Worm (Caenorhabditis elegans) whole organism, L4 larva: ENCODE results near the gene T23B7.3.
A peak's percentile ranks its signal among the peaks of the same experiment; 100 is the strongest.
"Not testable (repeated sequence)": the region's sequence is repeated elsewhere in the genome, so short reads cannot be mapped to it uniquely, and the experiment has no call there.

Experiments used
- F26F4.8 ChIP-seq: fragments of 200-800 bp; sonication (Bioruptor generic); conservative IDR thresholded peaks from 2 replicates; pipeline ENCODE4 v1.3.6; 2022; ENCODE audit warnings: missing genetic modification characterization, missing compliant biosample characterization
- F37D6.2 ChIP-seq: sonication (generic microtip); optimal IDR thresholded peaks from 2 replicates; lab custom pipeline; 2016; ENCODE audit warnings: mild to moderate bottlenecking, missing genetic modification characterization, missing compliant biosample characterization
- R02D3.7 ChIP-seq: fragments of 150-350 bp; sonication (generic microtip); optimal IDR thresholded peaks from 3 replicates; lab custom pipeline; 2014; ENCODE audit warnings: missing biosample characterization, missing genetic modification characterization
- T20F7.1 ChIP-seq: fragments of 200-800 bp; sonication (Bioruptor generic); optimal IDR thresholded peaks from 2 replicates; lab custom pipeline; 2018; ENCODE audit warnings: mild to moderate bottlenecking, missing genetic modification characterization, missing compliant biosample characterization
- Y48G9A.11 ChIP-seq: fragments of 200-800 bp; sonication (Bioruptor generic); IDR thresholded peaks from 2 replicates; pipeline ENCODE4 v1.3.6; 2022; ENCODE audit warnings: missing genetic modification reagents, missing genetic modification characterization, missing compliant biosample characterization
- Y75B8A.6 ChIP-seq: fragments of 200-800 bp; sonication (Bioruptor generic); IDR thresholded peaks from 2 replicates; pipeline ENCODE4 v1.3.6; 2022; ENCODE audit warnings: missing genetic modification reagents, missing genetic modification characterization, missing compliant biosample characterization
- ZK337.2 ChIP-seq: fragments of 200-800 bp; sonication (Bioruptor generic); IDR thresholded peaks from 2 replicates; pipeline ENCODE4 v1.3.6; 2022; ENCODE audit warnings: missing genetic modification reagents, missing genetic modification characterization, missing compliant biosample characterization
- aly-2 ChIP-seq: sonication (generic microtip); optimal IDR thresholded peaks from 2 replicates; lab custom pipeline; 2018; ENCODE audit warnings: missing biosample characterization, missing genetic modification characterization
- ama-1 ChIP-seq: fragments of 150-350 bp; optimal IDR thresholded peaks from 2 replicates; lab custom pipeline; 2014; ENCODE audit warnings: inconsistent platforms, mixed read lengths
- ceh-20 ChIP-seq: fragments of 200-800 bp; sonication (Bioruptor generic); IDR thresholded peaks from 2 replicates; pipeline ENCODE4 v1.3.6; 2022; ENCODE audit warnings: missing genetic modification reagents, missing genetic modification characterization, missing compliant biosample characterization
- ceh-28 ChIP-seq: fragments of 150-350 bp; optimal IDR thresholded peaks from 2 replicates; lab custom pipeline; 2014; ENCODE audit warnings: missing biosample characterization, missing genetic modification reagents, missing genetic modification characterization
- ceh-62 ChIP-seq: sonication (generic microtip); optimal IDR thresholded peaks from 2 replicates; lab custom pipeline; 2017; ENCODE audit warnings: missing biosample characterization, missing genetic modification characterization
- ceh-82 ChIP-seq: sonication (generic microtip); optimal IDR thresholded peaks from 2 replicates; lab custom pipeline; 2017; ENCODE audit warnings: missing biosample characterization, missing genetic modification characterization
- daf-16 ChIP-seq, 3 experiments: sonication (generic microtip); optimal IDR thresholded peaks; 2 replicates each; lab custom pipeline; 2016 to 2017; ENCODE audit warnings: missing genetic modification characterization in 3 of 3, missing genetic modification reagents in 3 of 3, mild to moderate bottlenecking in 2 of 3, missing compliant biosample characterization in 2 of 3, missing biosample characterization in 1 of 3, moderate library complexity in 1 of 3
- dmd-8 ChIP-seq: fragments of 200-800 bp; sonication (Bioruptor generic); IDR thresholded peaks from 2 replicates; pipeline ENCODE4 v1.3.6; 2022; ENCODE audit warnings: missing genetic modification characterization, missing compliant biosample characterization
- dmd-9 ChIP-seq: fragments of 200-800 bp; sonication (Bioruptor generic); IDR thresholded peaks from 2 replicates; pipeline ENCODE4 v1.3.6; 2022; ENCODE audit warnings: missing genetic modification reagents, missing genetic modification characterization, missing compliant biosample characterization
- egl-27 ChIP-seq: sonication (generic microtip); optimal IDR thresholded peaks from 3 replicates; lab custom pipeline; 2017; ENCODE audit warnings: missing biosample characterization, missing genetic modification reagents, missing genetic modification characterization
- gei-8 ChIP-seq: fragments of 200-800 bp; sonication (Bioruptor generic); optimal IDR thresholded peaks from 2 replicates; lab custom pipeline; 2018; ENCODE audit warnings: mild to moderate bottlenecking, missing genetic modification characterization, missing compliant biosample characterization
- hif-1 ChIP-seq, 2 experiments: sonication (generic microtip); optimal IDR thresholded peaks; 2 replicates each; lab custom pipeline; 2016 to 2017; ENCODE audit warnings: missing compliant biosample characterization in 2 of 2, missing genetic modification characterization in 2 of 2, missing genetic modification reagents in 2 of 2, missing genotype in 2 of 2, mild to moderate bottlenecking in 1 of 2
- hlh-30 ChIP-seq: sonication (generic microtip); optimal IDR thresholded peaks from 2 replicates; lab custom pipeline; 2017; ENCODE audit warnings: antibody characterized with exemption, mild to moderate bottlenecking, missing genetic modification characterization, missing compliant biosample characterization; ENCODE audit not compliant: insufficient read depth
- hmg-1.1 ChIP-seq: fragments of 200-800 bp; sonication (Bioruptor generic); IDR thresholded peaks from 2 replicates; pipeline ENCODE4 v1.3.6; 2022; ENCODE audit warnings: missing genetic modification reagents, missing genetic modification characterization, missing compliant biosample characterization
- jun-1 ChIP-seq: fragments of 150-350 bp; optimal IDR thresholded peaks from 2 replicates; lab custom pipeline; 2014; ENCODE audit warnings: missing biosample characterization, missing genetic modification reagents, missing genetic modification characterization
- lin-15B ChIP-seq: fragments of 150-350 bp; sonication (generic microtip); optimal IDR thresholded peaks from 3 replicates; lab custom pipeline; 2014; ENCODE audit warnings: missing biosample characterization, missing genetic modification characterization
- lin-29 ChIP-seq: fragments of 200-800 bp; sonication (Bioruptor generic); IDR thresholded peaks from 2 replicates; pipeline ENCODE4 v1.3.6; 2022; ENCODE audit warnings: missing genetic modification reagents, missing genetic modification characterization, missing compliant biosample characterization
- lsy-2 ChIP-seq, 2 experiments: fragments of 150-350 bp in 1 of 2; sonication (generic microtip) in 1 of 2; optimal IDR thresholded peaks; 2 replicates each; lab custom pipeline; 2014 to 2017; ENCODE audit warnings: missing biosample characterization in 2 of 2, missing genetic modification characterization in 2 of 2
- madf-5 ChIP-seq, 2 experiments: fragments of 200-800 bp; sonication (Bioruptor generic); IDR thresholded peaks; 2 replicates each; pipeline ENCODE4 v1.3.6; 2022; ENCODE audit warnings: missing compliant biosample characterization in 2 of 2, missing genetic modification characterization in 2 of 2
- madf-9 ChIP-seq: fragments of 200-800 bp; sonication (Bioruptor generic); conservative IDR thresholded peaks from 2 replicates; pipeline ENCODE4 v1.3.6; 2022; ENCODE audit warnings: missing genetic modification reagents, missing genetic modification characterization, missing compliant biosample characterization
- mdl-1 ChIP-seq, 2 experiments: fragments of 150-350 bp in 1 of 2; sonication (generic microtip) in 1 of 2; optimal IDR thresholded peaks; 2 replicates each; lab custom pipeline; 2014 to 2017; ENCODE audit warnings: missing biosample characterization in 2 of 2, missing genetic modification characterization in 2 of 2
- mdt-29 ChIP-seq: fragments of 200-800 bp; sonication (Bioruptor generic); IDR thresholded peaks from 2 replicates; pipeline ENCODE4 v1.3.6; 2022; ENCODE audit warnings: missing genetic modification reagents, missing genetic modification characterization, missing compliant biosample characterization
- mep-1 ChIP-seq: fragments of 150-350 bp; sonication (generic microtip); optimal IDR thresholded peaks from 3 replicates; lab custom pipeline; 2014; ENCODE audit warnings: missing biosample characterization, missing genetic modification characterization
- mxl-2 ChIP-seq: fragments of 200-800 bp; sonication (Bioruptor generic); conservative IDR thresholded peaks from 2 replicates; pipeline ENCODE4 v1.3.6; 2022; ENCODE audit warnings: missing genetic modification reagents, missing genetic modification characterization, missing compliant biosample characterization
- nhr-11 ChIP-seq: fragments of 150-350 bp; optimal IDR thresholded peaks from 2 replicates; lab custom pipeline; 2014; ENCODE audit warnings: missing biosample characterization, missing genetic modification characterization
- nhr-111 ChIP-seq: fragments of 200-800 bp; sonication (Bioruptor generic); optimal IDR thresholded peaks from 2 replicates; lab custom pipeline; 2018; ENCODE audit warnings: mild to moderate bottlenecking, missing genetic modification characterization, missing compliant biosample characterization
- nhr-237 ChIP-seq: sonication (generic microtip); optimal IDR thresholded peaks from 2 replicates; lab custom pipeline; 2017; ENCODE audit warnings: missing biosample characterization, missing genetic modification characterization
- nhr-28 ChIP-seq: fragments of 150-350 bp; optimal IDR thresholded peaks from 2 replicates; lab custom pipeline; 2014; ENCODE audit warnings: missing biosample characterization, missing genetic modification characterization
- nhr-48 ChIP-seq: sonication (generic microtip); optimal IDR thresholded peaks from 2 replicates; lab custom pipeline; 2016; ENCODE audit warnings: mild to moderate bottlenecking, missing genetic modification characterization, missing compliant biosample characterization
- pha-4 ChIP-seq, 2 experiments: fragments of 150-350 bp in 1 of 2; fragments of 200-800 bp in 1 of 2; sonication (Bioruptor generic) in 1 of 2; IDR thresholded peaks in 1 of 2; optimal IDR thresholded peaks in 1 of 2; 2 replicates each; pipeline versions ENCODE4 v1.3.6 to Lab custom; 2014 to 2022; ENCODE audit warnings: missing genetic modification characterization in 2 of 2, missing genetic modification reagents in 2 of 2, missing biosample characterization in 1 of 2, missing compliant biosample characterization in 1 of 2
- set-16 ChIP-seq: fragments of 200-800 bp; sonication (Bioruptor generic); IDR thresholded peaks from 2 replicates; pipeline ENCODE4 v1.3.6; 2022; ENCODE audit warnings: missing genetic modification reagents, missing genetic modification characterization, missing compliant biosample characterization
- skn-1 ChIP-seq: fragments of 150-350 bp; optimal IDR thresholded peaks from 2 replicates; lab custom pipeline; 2014; ENCODE audit warnings: missing biosample characterization, missing genetic modification characterization
- snpc-1.2 ChIP-seq: fragments of 200-800 bp; sonication (Bioruptor generic); IDR thresholded peaks from 2 replicates; pipeline ENCODE4 v1.3.6; 2022; ENCODE audit warnings: missing genetic modification reagents, missing genetic modification characterization, missing compliant biosample characterization
- spr-1 ChIP-seq: sonication (generic microtip); optimal IDR thresholded peaks from 2 replicates; lab custom pipeline; 2016; ENCODE audit warnings: mild to moderate bottlenecking, missing genetic modification characterization, missing compliant biosample characterization
- tag-97 ChIP-seq: fragments of 200-800 bp; sonication (Bioruptor generic); IDR thresholded peaks from 2 replicates; pipeline ENCODE4 v1.3.6; 2022; ENCODE audit warnings: missing genetic modification characterization, missing compliant biosample characterization
- zag-1 ChIP-seq: fragments of 150-350 bp; optimal IDR thresholded peaks from 2 replicates; lab custom pipeline; 2014; ENCODE audit warnings: missing biosample characterization, missing genetic modification characterization
- zfp-2 ChIP-seq: sonication (generic microtip); optimal IDR thresholded peaks from 2 replicates; lab custom pipeline; 2016; ENCODE audit warnings: mild to moderate bottlenecking, missing genetic modification characterization, missing compliant biosample characterization
- zfp-3 ChIP-seq: fragments of 200-800 bp; sonication (Bioruptor generic); conservative IDR thresholded peaks from 2 replicates; pipeline ENCODE4 v1.3.6; 2022; ENCODE audit warnings: missing genetic modification reagents, missing genetic modification characterization, missing compliant biosample characterization
- zip-2 ChIP-seq: fragments of 150-350 bp; optimal IDR thresholded peaks from 2 replicates; lab custom pipeline; 2014; ENCODE audit warnings: missing biosample characterization, missing genetic modification characterization
- ztf-11 ChIP-seq: fragments of 150-350 bp; optimal IDR thresholded peaks from 2 replicates; lab custom pipeline; 2014; ENCODE audit warnings: missing biosample characterization, missing genetic modification characterization

T23B7.3 gene

DNA sequence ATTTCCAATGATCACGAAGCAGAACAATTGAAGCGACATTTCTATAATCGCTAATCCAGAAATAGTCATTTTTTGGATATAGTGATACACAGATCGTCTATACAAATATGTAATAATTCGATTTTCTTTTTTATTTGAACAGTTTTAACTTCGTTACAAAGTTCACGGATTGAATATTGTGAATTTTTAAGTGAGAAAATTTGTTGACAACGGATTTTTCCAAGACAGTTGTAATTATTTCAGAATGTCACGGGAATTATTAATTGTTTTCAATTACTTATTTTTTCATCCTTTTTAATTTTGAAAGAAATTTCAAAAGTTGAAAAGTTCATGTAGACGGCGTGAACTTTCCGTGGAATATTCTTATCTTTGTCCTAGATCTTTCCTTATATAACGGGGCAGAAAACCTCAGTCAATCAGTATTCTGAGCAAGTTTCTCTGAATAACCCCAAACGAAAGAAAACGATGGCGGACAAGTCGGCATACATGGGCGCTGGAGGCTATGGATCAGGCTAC, 7.8 kb upstream of the T23B7.3 start, which contains the start of the genes T23B7.2 and nspd-4:
T23B7.2 (minus strand) TSS at position 101 of the 516 bp plus-strand sequence.
nspd-4 (plus strand) TSS at position 466 of the 516 bp plus-strand sequence.
- TF ChIP-seq aly-2 (tag; lab: Kevin White, UChicago); ceh-62 (tag; lab: Kevin White, UChicago); hmg-1.1: not testable (repeated sequence)

DNA sequence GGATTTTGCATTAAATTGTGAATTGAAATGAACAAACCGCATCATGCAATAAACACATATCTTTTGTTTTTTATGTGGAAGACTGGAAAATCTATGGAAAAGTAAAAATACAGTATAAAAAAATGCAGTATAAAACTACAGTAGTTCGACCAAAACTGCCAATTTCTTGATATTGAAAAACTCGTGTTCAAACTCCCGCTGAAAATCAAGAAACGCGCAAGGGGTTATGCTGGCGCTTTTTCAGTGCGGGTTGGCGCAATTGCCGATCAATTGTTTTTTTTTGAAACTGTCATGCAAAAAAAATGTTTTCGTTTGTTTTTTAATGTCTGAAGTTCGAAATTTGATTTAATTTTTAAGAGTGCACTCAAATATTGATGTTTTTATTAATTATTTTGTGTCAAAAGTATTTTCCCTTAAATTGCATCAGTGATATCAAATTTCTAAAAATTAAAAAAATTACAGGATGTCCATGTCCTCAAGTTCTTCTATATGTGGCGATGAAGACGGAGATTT, 1.7 kb downstream of the T23B7.3 start, which contains the start of gene dnj-9:
dnj-9 (plus strand) TSS at position 463 of the 513 bp plus-strand sequence.
- no peak for TF ChIP-seq dmd-8
- peak; percentile 52 to 72 for TF ChIP-seq hif-1 (tag; optimal IDR thresholded peaks at IDR 0.05; lab: Kevin White, UChicago)
- TF ChIP-seq set-16 (GFP tag; lab: Robert Waterston, UW) = no peak
- TF ChIP-seq zfp-2 (tag; lab: Kevin White, UChicago) = peak; percentile 65
- TF ChIP-seq ama-1 (lab: Kevin White, UChicago) = no peak
- peak; percentile 64 for TF ChIP-seq zip-2
- peak; percentile 38 to 85 for TF ChIP-seq daf-16 (GFP tag; optimal IDR thresholded peaks at IDR 0.05; lab: Kevin White, UChicago)
- TF ChIP-seq daf-16 (tag; optimal IDR thresholded peaks at IDR 0.05; lab: Kevin White, UChicago) = peak; percentile 79
- peak; percentile 92 for TF ChIP-seq hmg-1.1
- TF ChIP-seq gei-8 (GFP tag; lab: Kevin White, UChicago) = no peak
- peak; percentile 94 for TF ChIP-seq spr-1 (tag; lab: Kevin White, UChicago)
- peak; percentile 88 for TF ChIP-seq T20F7.1
- no peak for TF ChIP-seq tag-97 (GFP tag; lab: Robert Waterston, UW)
- TF ChIP-seq nhr-48 (tag; lab: Kevin White, UChicago) = peak; percentile 89
- peak; percentile 88 for TF ChIP-seq hlh-30 (tag; lab: Kevin White, UChicago)
- no peak for TF ChIP-seq F26F4.8
- TF ChIP-seq mdl-1 (tag; optimal IDR thresholded peaks at IDR 0.05; lab: Kevin White, UChicago) = peak in 1 of 2 experiments; percentile 51
- peak; percentile 79; the same call in 1 of the 2 replicates for TF ChIP-seq mdt-29 (GFP tag; lab: Robert Waterston, UW)
- TF ChIP-seq ceh-62 (tag; lab: Kevin White, UChicago) = no peak
- TF ChIP-seq egl-27 (tag; lab: Kevin White, UChicago) = no peak
- no peak for TF ChIP-seq skn-1 (tag; lab: Kevin White, UChicago)
- peak; percentile 73; the same call in 1 of the 2 replicates for TF ChIP-seq snpc-1.2
- TF ChIP-seq R02D3.7 = no peak
- TF ChIP-seq nhr-237 (tag; lab: Kevin White, UChicago) = no peak
- peak; percentile 90 for TF ChIP-seq ceh-20 (GFP tag; lab: Robert Waterston, UW)
- peak; percentile 90 for TF ChIP-seq dmd-9 (GFP tag; lab: Robert Waterston, UW)
- TF ChIP-seq zfp-3 = peak; percentile 94
- TF ChIP-seq madf-5 (GFP tag; IDR thresholded peaks at IDR 0.05; lab: Robert Waterston, UW) = no peak
- TF ChIP-seq mxl-2 (GFP tag; lab: Robert Waterston, UW) = peak; percentile 80
- no peak for TF ChIP-seq ceh-28 (tag; lab: Kevin White, UChicago)
- peak; percentile 63 for TF ChIP-seq madf-9 (GFP tag; lab: Robert Waterston, UW)
- peak; percentile 89 for TF ChIP-seq pha-4 (GFP tag; IDR thresholded peaks at IDR 0.05; lab: Robert Waterston, UW)
- peak; percentile 94 for TF ChIP-seq pha-4 (tag; optimal IDR thresholded peaks at IDR 0.05; lab: Kevin White, UChicago)
- peak; percentile 83 for TF ChIP-seq nhr-28
- TF ChIP-seq lsy-2 (tag; optimal IDR thresholded peaks at IDR 0.05; lab: Kevin White, UChicago) = peak; percentile 68 to 96
- TF ChIP-seq jun-1 (tag; lab: Kevin White, UChicago) = peak; percentile 69
- TF ChIP-seq lin-29 (GFP tag; lab: Robert Waterston, UW) = peak; percentile 87
- TF ChIP-seq Y48G9A.11 (GFP tag; lab: Robert Waterston, UW) = peak; percentile 72
- TF ChIP-seq lin-15B (tag; lab: Kevin White, UChicago) = peak; percentile 50
- TF ChIP-seq Y75B8A.6 (GFP tag; lab: Robert Waterston, UW) = no peak
- peak; percentile 89 for TF ChIP-seq F37D6.2 (tag; lab: Kevin White, UChicago)
- peak; percentile 56; the same call in 1 of the 2 replicates for TF ChIP-seq ZK337.2
- no peak for TF ChIP-seq ztf-11 (tag; lab: Kevin White, UChicago)
- TF ChIP-seq nhr-111 = no peak
- no peak for TF ChIP-seq ceh-82 (tag; lab: Kevin White, UChicago)
- peak; percentile 96 for TF ChIP-seq mep-1 (tag; lab: Kevin White, UChicago)
- TF ChIP-seq nhr-11 = peak; percentile 84
- peak; percentile 76 for TF ChIP-seq zag-1
